Worm (Caenorhabditis elegans): ENCODE data around the gene clec-224.

clec-224 gene

DNA sequence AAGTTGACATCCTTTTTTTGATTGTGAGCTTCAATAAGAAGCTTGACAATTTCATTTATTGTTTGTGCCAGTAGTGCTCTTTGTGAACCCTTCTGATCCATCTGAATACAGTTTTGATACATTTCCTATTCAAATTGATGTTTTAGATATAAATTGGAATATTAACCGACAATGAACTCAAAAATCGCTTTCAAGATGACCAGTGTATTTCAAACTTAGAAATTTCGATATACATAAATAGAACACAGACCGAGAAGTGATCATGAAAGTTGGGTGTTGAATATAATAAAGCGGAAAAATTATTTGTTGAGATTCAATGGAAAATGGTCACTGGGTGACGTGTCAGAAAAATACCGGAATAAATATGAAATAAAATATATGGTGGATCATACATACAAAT is 2.1 kb upstream of the clec-224 start, which contains the start of gene elpc-3:
Gene elpc-3, minus strand, starts transcription at position 101 of the 400 bp plus-strand sequence.
- TF ChIP-seq ceh-14 (tag; optimal IDR thresholded peaks at IDR 0.05) (no peak), madf-2 (tag; optimal IDR thresholded peaks at IDR 0.05) (no peak), elt-2 (tag; optimal IDR thresholded peaks at IDR 0.05) (no peak), lim-6 (tag; optimal IDR thresholded peaks at IDR 0.05) (no peak), sox-4 (tag; optimal IDR thresholded peaks at IDR 0.05) (no peak), rnt-1 (tag; optimal IDR thresholded peaks at IDR 0.05) (no peak), ceh-48 (tag; optimal IDR thresholded peaks at IDR 0.05) (no peak), unc-42 (tag; optimal IDR thresholded peaks at IDR 0.05) (no peak), npax-4 (tag; optimal IDR thresholded peaks at IDR 0.05) (no peak), unc-3 (GFP tag; conservative IDR thresholded peaks at IDR 0.05) (no peak), unc-3 (tag; optimal IDR thresholded peaks at IDR 0.05) (no peak), pha-2 (tag; optimal IDR thresholded peaks at IDR 0.05) (no peak), nhr-11 (tag; optimal IDR thresholded peaks at IDR 0.05) (no peak), syd-9 (tag; optimal IDR thresholded peaks at IDR 0.05) (no peak), ztf-16 (tag; optimal IDR thresholded peaks at IDR 0.05) (no peak), ceh-19 (GFP tag; optimal IDR thresholded peaks at IDR 0.05) (no peak), ceh-18 (tag; optimal IDR thresholded peaks at IDR 0.05) (no peak), unc-86 (tag; optimal IDR thresholded peaks at IDR 0.05) (no peak), tbx-7 (tag; optimal IDR thresholded peaks at IDR 0.05) (no peak), ceh-6 (GFP tag; optimal IDR thresholded peaks at IDR 0.05) (no peak), ceh-31 (tag; optimal IDR thresholded peaks at IDR 0.05) (no peak)

ce11 chrV:12170114-12170513 is 9.1 kb downstream of the clec-224 start, which contains the start of gene ZK863.1:
Gene ZK863.1 (minus strand): TSS chrV:12170214.
- no peak for TF ChIP-seq unc-86 (tag; optimal IDR thresholded peaks at IDR 0.05)

DNA sequence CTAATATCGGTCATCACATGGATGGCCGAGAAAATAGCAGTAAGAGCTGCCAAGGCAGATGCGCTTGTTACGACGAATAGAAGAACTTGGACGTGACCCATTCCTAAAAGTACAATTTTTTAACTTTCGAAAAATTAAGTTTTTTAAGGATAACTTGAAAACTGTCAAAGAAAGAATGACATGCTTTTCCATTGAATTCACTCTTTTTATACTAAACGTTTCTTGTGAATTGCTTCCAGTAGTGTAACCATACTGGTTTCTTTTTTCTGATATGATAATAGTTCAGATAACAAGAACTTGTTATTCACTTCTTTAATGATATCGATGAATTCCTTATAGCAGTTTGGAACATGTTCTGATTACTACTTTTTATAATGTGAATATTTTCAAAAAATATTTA is 11.6 kb downstream of the clec-224 start, which contains the start of gene col-37:
Gene col-37, minus strand, starts transcription at position 101 of the 400 bp plus-strand sequence.
- TF ChIP-seq hlh-30 (tag; optimal IDR thresholded peaks at IDR 0.05; ENCODE audit: insufficient read depth) (no peak), pqm-1 (tag; optimal IDR thresholded peaks at IDR 0.05) (no peak), syd-9 (tag; optimal IDR thresholded peaks at IDR 0.05) (no peak), unc-55 (GFP tag; optimal IDR thresholded peaks at IDR 0.05) (no peak), tbx-2 (tag; optimal IDR thresholded peaks at IDR 0.05) (no peak), che-1 (tag; optimal IDR thresholded peaks at IDR 0.05) (no peak), lim-6 (tag; optimal IDR thresholded peaks at IDR 0.05) (no peak), mec-3 (tag; optimal IDR thresholded peaks at IDR 0.05; ENCODE audit: borderline replicate concordance) (no peak), ceh-22 (tag; optimal IDR thresholded peaks at IDR 0.05) (no peak), ztf-16 (tag; optimal IDR thresholded peaks at IDR 0.05) (no peak), hlh-13 (GFP tag; optimal IDR thresholded peaks at IDR 0.05) (no peak), pha-2 (tag; optimal IDR thresholded peaks at IDR 0.05) (no peak), npax-4 (tag; optimal IDR thresholded peaks at IDR 0.05) (no peak), eyg-1 (tag; optimal IDR thresholded peaks at IDR 0.05) (no peak)

DNA sequence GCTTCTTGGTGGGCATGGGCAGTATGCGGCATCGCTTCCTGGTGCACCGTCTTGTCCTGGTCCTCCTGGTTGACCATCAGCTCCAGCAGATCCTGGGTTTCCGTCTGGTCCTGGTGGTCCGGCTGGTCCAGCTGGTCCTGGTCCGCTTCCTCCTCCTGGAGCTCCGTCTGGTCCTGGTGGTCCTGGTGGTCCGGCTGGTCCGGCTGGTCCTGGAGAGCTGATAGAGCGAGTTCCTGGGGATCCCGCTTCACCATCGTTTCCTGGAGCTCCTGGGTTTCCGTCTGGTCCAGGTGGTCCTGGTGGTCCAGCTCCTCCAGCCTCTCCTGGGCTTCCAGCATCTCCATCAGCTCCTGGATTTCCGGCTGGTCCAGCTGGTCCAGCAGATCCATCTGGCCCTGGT is 12.2 kb downstream of the clec-224 start:
- TF ChIP-seq dmd-4 (tag; optimal IDR thresholded peaks at IDR 0.05; ENCODE audit: borderline replicate concordance) (peak; percentile 9), pax-1 (tag; optimal IDR thresholded peaks at IDR 0.05) (no peak), hlh-30 (tag; optimal IDR thresholded peaks at IDR 0.05; ENCODE audit: insufficient read depth) (no peak), C38D4.7 (GFP tag; optimal IDR thresholded peaks at IDR 0.05) (no peak), pha-4 (tag; optimal IDR thresholded peaks at IDR 0.05) (no peak), sdc-2 (tag; optimal IDR thresholded peaks at IDR 0.05) (no peak), npax-4 (tag; optimal IDR thresholded peaks at IDR 0.05) (no peak), mec-3 (tag; optimal IDR thresholded peaks at IDR 0.05; ENCODE audit: borderline replicate concordance) (peak; percentile 33), ztf-16 (tag; optimal IDR thresholded peaks at IDR 0.05) (no peak), C08G9.2 (tag; optimal IDR thresholded peaks at IDR 0.05) (peak; percentile 32), nfya-1 (tag; optimal IDR thresholded peaks at IDR 0.05) (no peak), T23F11.4 (GFP tag; optimal IDR thresholded peaks at IDR 0.05) (no peak), lin-11 (tag; optimal IDR thresholded peaks at IDR 0.05) (no peak), fax-1 (tag; optimal IDR thresholded peaks at IDR 0.05) (no peak), elt-4 (tag; optimal IDR thresholded peaks at IDR 0.05) (peak; percentile 18)

Measured in whole organism, late embryonic.